Fruit fly (Drosophila melanogaster): ENCODE measurements around the gene CSN6.

dm6 chr3R:22569888-22570287 lies 10.7 kb upstream of the CSN6 start, which contains the start of gene CG33110:
- TF ChIP-seq CG14655 (GFP tag; optimal IDR thresholded peaks at IDR 0.05) (no peak), CG4496 (GFP tag; IDR thresholded peaks at IDR 0.05) (peak; percentile 34; the same call in 1 of the 3 replicates), Pif1B (GFP tag; optimal IDR thresholded peaks at IDR 0.05) (no peak), EcR (GFP tag; optimal IDR thresholded peaks at IDR 0.05) (no peak)

Measured in whole organism, pupa.